Worm (Caenorhabditis elegans) whole organism, young adult: ENCODE measurements around the gene Y22D7AR.7.

Experiments
- chd-7 ChIP-seq: sonication (generic microtip); optimal IDR thresholded peaks from 2 replicates; lab custom pipeline; 2016; ENCODE audit warnings: mild to moderate bottlenecking, missing genetic modification characterization, moderate library complexity, missing compliant biosample characterization
- dpl-1 ChIP-seq: fragments of 150-350 bp; optimal IDR thresholded peaks from 2 replicates; lab custom pipeline; 2014; ENCODE audit warnings: missing biosample characterization, missing genetic modification reagents, missing genetic modification characterization
- hlh-26 ChIP-seq: fragments of 200-800 bp; sonication (Bioruptor generic); conservative IDR thresholded peaks from 2 replicates; pipeline ENCODE4 v1.3.6; 2022; ENCODE audit warnings: missing genetic modification reagents, missing genetic modification characterization, missing compliant biosample characterization
- hsf-1 ChIP-seq: fragments of 200-800 bp; sonication (Bioruptor generic); IDR thresholded peaks from 2 replicates; pipeline ENCODE4 v1.3.6; 2022; ENCODE audit warnings: missing genetic modification reagents, missing genetic modification characterization, missing compliant biosample characterization
- nhr-90 ChIP-seq: sonication (generic microtip); optimal IDR thresholded peaks from 2 replicates; lab custom pipeline; 2016; ENCODE audit warnings: missing genotype, mild to moderate bottlenecking, missing genetic modification characterization, missing compliant biosample characterization
- pha-4 ChIP-seq: fragments of 150-350 bp; sonication (generic microtip); optimal IDR thresholded peaks from 2 replicates; lab custom pipeline; 2014; ENCODE audit warnings: missing biosample characterization, missing genetic modification reagents, missing genetic modification characterization
- sea-2 ChIP-seq: fragments of 200-800 bp; sonication (Bioruptor generic); IDR thresholded peaks from 2 replicates; pipeline ENCODE4 v1.3.6; 2022; ENCODE audit warnings: missing genetic modification characterization, missing compliant biosample characterization

ce11 chrIII:1665799-1666308 lies 22.0 kb downstream of the Y22D7AR.7 start, which contains the start of gene Y22D7AR.3:
- TF ChIP-seq sea-2 (GFP tag; lab: Robert Waterston, UW) (no peak), chd-7 (no peak), dpl-1 (GFP tag; lab: Kevin White, UChicago) (no peak), pha-4 (tag; lab: Kevin White, UChicago) (no peak), hlh-26 (no peak), nhr-90 (tag; lab: Kevin White, UChicago) (no peak), hsf-1 (no peak)
